Fruit fly (Drosophila melanogaster) whole organism, embryonic: ENCODE results near the gene Dpm1.

ENCODE experiments used
- Abd-B ChIP-seq: fragments of 200-800 bp; sonication (Bioruptor generic); optimal IDR thresholded peaks from 2 replicates; lab custom pipeline; 2018; ENCODE audit warnings: missing biosample characterization, mild to moderate bottlenecking, missing genetic modification characterization, moderate library complexity
- Ada2b ChIP-seq: fragments of 200-800 bp; sonication (Bioruptor generic); IDR thresholded peaks from 2 replicates; pipeline ENCODE4 v1.3.6; 2022; ENCODE audit warnings: missing biosample characterization, missing genetic modification characterization
- Aef1 ChIP-seq: fragments of 200-800 bp; sonication (Bioruptor generic); IDR thresholded peaks from 3 replicates; pipeline ENCODE4 v1.3.6; 2022; ENCODE audit warnings: missing biosample characterization, missing genetic modification characterization
- CG1024 ChIP-seq: fragments of 200-800 bp; sonication (Bioruptor generic); IDR thresholded peaks from 2 replicates; pipeline ENCODE4 v1.3.6; 2022; ENCODE audit warnings: missing biosample characterization, missing genetic modification characterization
- CG10654 ChIP-seq: fragments of 200-800 bp; sonication (Bioruptor generic); optimal IDR thresholded peaks from 2 replicates; lab custom pipeline; 2016; ENCODE audit warnings: missing biosample characterization, missing genetic modification characterization
- CG11695 ChIP-seq: fragments of 200-800 bp; sonication (Bioruptor generic); IDR thresholded peaks from 3 replicates; pipeline ENCODE4 v1.3.6; 2022; ENCODE audit warnings: missing biosample characterization, missing genetic modification characterization
- CG1233 ChIP-seq: fragments of 200-800 bp; sonication (Bioruptor generic); optimal IDR thresholded peaks from 4 replicates; lab custom pipeline; 2018; ENCODE audit warnings: missing biosample characterization, mild to moderate bottlenecking, missing genetic modification characterization
- CG12769 ChIP-seq: fragments of 200-800 bp; sonication (Bioruptor generic); optimal IDR thresholded peaks from 2 replicates; lab custom pipeline; 2019; ENCODE audit warnings: missing biosample characterization, mild to moderate bottlenecking, missing genetic modification characterization, moderate library complexity
- CG12942 ChIP-seq: fragments of 200-800 bp; sonication (Bioruptor generic); optimal IDR thresholded peaks from 3 replicates; lab custom pipeline; 2016; ENCODE audit warnings: missing biosample characterization, missing genetic modification characterization
- CG15073 ChIP-seq: fragments of 200-800 bp; sonication (Bioruptor generic); optimal IDR thresholded peaks from 2 replicates; lab custom pipeline; 2016; ENCODE audit warnings: missing biosample characterization, missing genetic modification characterization
- CG15479 ChIP-seq: fragments of 200-800 bp; sonication (Bioruptor generic); optimal IDR thresholded peaks from 3 replicates; lab custom pipeline; 2019; ENCODE audit warnings: missing biosample characterization, mild to moderate bottlenecking, missing genetic modification characterization, moderate library complexity
- CG16863 ChIP-seq: fragments of 200-800 bp; sonication (Bioruptor generic); optimal IDR thresholded peaks from 3 replicates; lab custom pipeline; 2016; ENCODE audit warnings: missing biosample characterization, missing genetic modification characterization
- CG17829 ChIP-seq: fragments of 200-800 bp; optimal IDR thresholded peaks from 2 replicates; lab custom pipeline; 2019; ENCODE audit warnings: missing biosample characterization, mild to moderate bottlenecking, missing genetic modification characterization, moderate library complexity
- CG30431 ChIP-seq: fragments of 200-800 bp; sonication (Bioruptor generic); optimal IDR thresholded peaks from 2 replicates; lab custom pipeline; 2017; ENCODE audit warnings: missing biosample characterization, missing genetic modification characterization
- CG4328 ChIP-seq: fragments of 200-800 bp; sonication (Bioruptor generic); optimal IDR thresholded peaks from 3 replicates; lab custom pipeline; 2017; ENCODE audit warnings: missing biosample characterization, missing genetic modification reagents, missing genetic modification characterization
- CG4617 ChIP-seq: fragments of 200-800 bp; sonication (Bioruptor generic); optimal IDR thresholded peaks from 3 replicates; lab custom pipeline; 2016; ENCODE audit warnings: missing biosample characterization, missing genetic modification characterization, borderline replicate concordance
- CG6683 ChIP-seq: fragments of 200-800 bp; sonication (Bioruptor generic); optimal IDR thresholded peaks from 2 replicates; lab custom pipeline; 2017; ENCODE audit warnings: missing biosample characterization, mild to moderate bottlenecking, missing genetic modification characterization, missing genetic modification reagents
- CG7556 ChIP-seq: fragments of 200-800 bp; sonication (Bioruptor generic); optimal IDR thresholded peaks from 2 replicates; lab custom pipeline; 2017; ENCODE audit warnings: missing biosample characterization, mild to moderate bottlenecking, missing genetic modification characterization
- CG7963 ChIP-seq: fragments of 200-800 bp; sonication (Bioruptor generic); IDR thresholded peaks from 3 replicates; pipeline ENCODE4 v1.3.6; 2022; ENCODE audit warnings: missing biosample characterization, missing genetic modification characterization; ENCODE audit not compliant: partially characterized antibody
- CG8944 ChIP-seq: fragments of 200-800 bp; sonication (Bioruptor generic); optimal IDR thresholded peaks from 3 replicates; lab custom pipeline; 2016; ENCODE audit warnings: missing biosample characterization, missing genetic modification characterization
- CG9437 ChIP-seq: fragments of 200-800 bp; sonication (Bioruptor generic); optimal IDR thresholded peaks from 2 replicates; lab custom pipeline; 2018; ENCODE audit warnings: missing biosample characterization, mild to moderate bottlenecking, missing genetic modification characterization
- CG9727 ChIP-seq: fragments of 200-800 bp; sonication (Bioruptor generic); optimal IDR thresholded peaks from 3 replicates; lab custom pipeline; 2017; ENCODE audit warnings: missing biosample characterization, mild to moderate bottlenecking, missing genetic modification characterization
- CG9797 ChIP-seq: fragments of 200-800 bp; sonication (Bioruptor generic); optimal IDR thresholded peaks from 3 replicates; lab custom pipeline; 2018; ENCODE audit warnings: missing biosample characterization, mild to moderate bottlenecking, missing genetic modification characterization
- D ChIP-seq, 2 experiments: fragments of 200-800 bp in 1 of 2; fragments of >200 bp in 1 of 2; sonication (Bioruptor generic) in 1 of 2; optimal IDR thresholded peaks; 2 replicates in 1 of 2; 3 replicates in 1 of 2; lab custom pipeline; 2017; ENCODE audit warnings: mild to moderate bottlenecking in 1 of 2, missing biosample characterization in 1 of 2, missing genetic modification characterization in 1 of 2, missing genetic modification reagents in 1 of 2
- Dip2 ChIP-seq: fragments of 200-800 bp; sonication (Bioruptor generic); IDR thresholded peaks from 2 replicates; pipeline ENCODE4 v1.3.6; 2022; ENCODE audit warnings: missing biosample characterization, missing genetic modification characterization
- Drgx ChIP-seq: fragments of 200-800 bp; sonication (Bioruptor generic); IDR thresholded peaks from 2 replicates; pipeline ENCODE4 v1.3.6; 2022; ENCODE audit warnings: missing biosample characterization, missing genetic modification characterization
- E2f2 ChIP-seq: fragments of 200-800 bp; sonication (Bioruptor generic); IDR thresholded peaks from 2 replicates; pipeline ENCODE4 v1.3.6; 2022; ENCODE audit warnings: missing biosample characterization, missing genetic modification characterization
- Ets65A ChIP-seq: fragments of 200-800 bp; sonication (Bioruptor generic); peaks from one replicate; lab custom pipeline; 2016; ENCODE audit warnings: missing biosample characterization, missing genetic modification characterization
- Gug ChIP-seq: fragments of 200-800 bp; sonication (Bioruptor generic); IDR thresholded peaks from 4 replicates; pipeline ENCODE4 v1.3.6; 2022; ENCODE audit warnings: missing biosample characterization, missing genetic modification characterization
- HLH54F ChIP-seq: fragments of 200-800 bp; sonication (Bioruptor generic); optimal IDR thresholded peaks from 3 replicates; lab custom pipeline; 2016; ENCODE audit warnings: missing biosample characterization, missing genetic modification characterization
- Meics ChIP-seq: fragments of 200-800 bp; sonication (Bioruptor generic); optimal IDR thresholded peaks from 2 replicates; lab custom pipeline; 2017; ENCODE audit warnings: missing biosample characterization, mild to moderate bottlenecking, missing genetic modification characterization
- Optix ChIP-seq: fragments of 200-800 bp; sonication (Bioruptor generic); IDR thresholded peaks from 3 replicates; pipeline ENCODE4 v1.3.6; 2022; ENCODE audit warnings: missing biosample characterization, missing genetic modification characterization
- Six4 ChIP-seq: fragments of 200-800 bp; sonication (Bioruptor generic); optimal IDR thresholded peaks from 2 replicates; lab custom pipeline; 2016; ENCODE audit warnings: missing biosample characterization, missing genetic modification characterization
- ash1 ChIP-seq: fragments of 200-800 bp; sonication (Bioruptor generic); optimal IDR thresholded peaks from 2 replicates; lab custom pipeline; 2018; ENCODE audit warnings: missing biosample characterization, mild to moderate bottlenecking, missing genetic modification characterization
- bbx ChIP-seq: fragments of 200-800 bp; sonication (Bioruptor generic); IDR thresholded peaks from 2 replicates; pipeline ENCODE4 v1.3.6; 2022; ENCODE audit warnings: missing biosample characterization, missing genetic modification characterization; ENCODE audit not compliant: partially characterized antibody
- br ChIP-seq: fragments of >200 bp; optimal IDR thresholded peaks from 2 replicates; lab custom pipeline; 2017
- cas ChIP-seq: fragments of 200-800 bp; sonication (Bioruptor generic); IDR thresholded peaks from 2 replicates; pipeline ENCODE4 v1.3.6; 2022; ENCODE audit warnings: missing biosample characterization, missing genetic modification characterization
- chn ChIP-seq: fragments of 200-800 bp; sonication (Bioruptor generic); optimal IDR thresholded peaks from 2 replicates; lab custom pipeline; 2016; ENCODE audit warnings: missing biosample characterization, missing genetic modification characterization
- ci ChIP-seq: fragments of 200-800 bp; sonication (Bioruptor generic); IDR thresholded peaks from 3 replicates; pipeline ENCODE4 v1.3.6; 2022; ENCODE audit warnings: missing biosample characterization, missing genetic modification characterization
- dpn ChIP-seq, 2 experiments: fragments of 200-800 bp; sonication (Bioruptor generic); optimal IDR thresholded peaks; 3 replicates each; lab custom pipeline; 2016; ENCODE audit warnings: missing biosample characterization in 2 of 2, missing genetic modification characterization in 2 of 2
- gsb-n ChIP-seq: fragments of 200-800 bp; sonication (Bioruptor generic); optimal IDR thresholded peaks from 3 replicates; lab custom pipeline; 2018; ENCODE audit warnings: missing biosample characterization, mild to moderate bottlenecking, missing genetic modification characterization
- jing ChIP-seq: fragments of 200-800 bp; sonication (Bioruptor generic); optimal IDR thresholded peaks from 2 replicates; lab custom pipeline; 2018; ENCODE audit warnings: missing biosample characterization, mild to moderate bottlenecking, missing genetic modification characterization
- nau ChIP-seq: fragments of 200-800 bp; sonication (Bioruptor generic); optimal IDR thresholded peaks from 3 replicates; lab custom pipeline; 2017; ENCODE audit warnings: missing biosample characterization, mild to moderate bottlenecking, missing genetic modification characterization, missing genetic modification reagents
- nerfin-1 ChIP-seq: fragments of 200-800 bp; sonication (Bioruptor generic); optimal IDR thresholded peaks from 3 replicates; lab custom pipeline; 2019; ENCODE audit warnings: missing biosample characterization, mild to moderate bottlenecking, missing genetic modification characterization, moderate library complexity
- oc ChIP-seq: fragments of 200-800 bp; sonication (Bioruptor generic); optimal IDR thresholded peaks from 2 replicates; lab custom pipeline; 2018; ENCODE audit warnings: missing biosample characterization, mild to moderate bottlenecking, missing genetic modification characterization, moderate library complexity
- prd ChIP-seq, 3 experiments: fragments of >200 bp in 2 of 3; fragments of 200-800 bp in 1 of 3; sonication (Bioruptor generic) in 1 of 3; optimal IDR thresholded peaks in 2 of 3; IDR thresholded peaks in 1 of 3; 2 replicates in 2 of 3; 3 replicates in 1 of 3; pipeline versions ENCODE4 v1.3.6 to Lab custom; 2017 to 2022; ENCODE audit warnings: missing biosample characterization in 1 of 3, missing genetic modification characterization in 1 of 3
- psq ChIP-seq: fragments of 200-800 bp; sonication (Bioruptor generic); optimal IDR thresholded peaks from 2 replicates; lab custom pipeline; 2017; ENCODE audit warnings: missing biosample characterization, missing genetic modification characterization
- tgo ChIP-seq: fragments of 200-800 bp; sonication (Bioruptor generic); IDR thresholded peaks from 3 replicates; pipeline ENCODE4 v1.3.6; 2022; ENCODE audit warnings: missing biosample characterization, missing genetic modification characterization
- wek ChIP-seq: fragments of 200-800 bp; sonication (Bioruptor generic); optimal IDR thresholded peaks from 3 replicates; lab custom pipeline; 2018; ENCODE audit warnings: missing biosample characterization, mild to moderate bottlenecking, missing genetic modification characterization, moderate library complexity

Gene Dpm1

dm6 chr2L:19537779-19538456, 11.8 kb upstream of the Dpm1 start, which contains the start of gene CG13082 (continued):
- TF ChIP-seq nerfin-1 (tag; lab: Kevin White, UChicago): peak; percentile 48
- TF ChIP-seq bbx (GFP tag; lab: Robert Waterston, UW): no peak
- TF ChIP-seq cas (GFP tag; lab: Robert Waterston, UW): no peak
- TF ChIP-seq E2f2 (GFP tag; lab: Robert Waterston, UW): no peak; the same call in 1 of the 2 replicates
- no peak for TF ChIP-seq CG11695 (GFP tag; lab: Robert Waterston, UW)
- TF ChIP-seq Ada2b: no peak
- no peak for TF ChIP-seq CG15073 (GFP tag; lab: Kevin White, UChicago)
- no peak for TF ChIP-seq CG1024
- TF ChIP-seq ci (GFP tag; lab: Robert Waterston, UW): peak; percentile 54; the same call in 2 of the 3 replicates
- peak; percentile 45 for TF ChIP-seq CG7556 (GFP tag; lab: Kevin White, UChicago)
- peak; percentile 25 for TF ChIP-seq CG1233 (GFP tag; lab: Kevin White, UChicago)
- no peak for TF ChIP-seq ash1 (GFP tag; lab: Kevin White, UChicago)
- peak; percentile 2 for TF ChIP-seq Ets65A
- TF ChIP-seq CG9797 (GFP tag; lab: Kevin White, UChicago): no peak
- TF ChIP-seq Gug (GFP tag; lab: Robert Waterston, UW): no peak
- no peak for TF ChIP-seq br
- no peak for TF ChIP-seq CG6683 (GFP tag; lab: Kevin White, UChicago)
- no peak for TF ChIP-seq Dip2
- peak; percentile 50 for TF ChIP-seq oc
- TF ChIP-seq D (optimal IDR thresholded peaks at IDR 0.05; lab: Kevin White, UChicago): no peak
- TF ChIP-seq D (GFP tag; optimal IDR thresholded peaks at IDR 0.05; lab: Kevin White, UChicago): peak; percentile 75
- TF ChIP-seq CG4328: no peak
- TF ChIP-seq wek (GFP tag; lab: Kevin White, UChicago): no peak
- TF ChIP-seq psq: no peak
- TF ChIP-seq Optix (GFP tag; lab: Robert Waterston, UW): peak; percentile 24; the same call in 1 of the 3 replicates
- peak; percentile 55 for TF ChIP-seq Drgx
- TF ChIP-seq CG12769 (tag; lab: Kevin White, UChicago): no peak
- TF ChIP-seq CG30431 (GFP tag; lab: Kevin White, UChicago): peak; percentile 27
- no peak for TF ChIP-seq prd (optimal IDR thresholded peaks at IDR 0.05; lab: Kevin White, UChicago)
- peak; percentile 64; the same call in 2 of the 3 replicates for TF ChIP-seq prd (GFP tag; IDR thresholded peaks at IDR 0.05; lab: Robert Waterston, UW)
- no peak for TF ChIP-seq jing
- TF ChIP-seq CG9437 (GFP tag; lab: Kevin White, UChicago): peak; percentile 16
- TF ChIP-seq Aef1 (GFP tag; lab: Robert Waterston, UW): no peak
- TF ChIP-seq tgo (GFP tag; lab: Robert Waterston, UW): peak; percentile 35; the same call in 1 of the 3 replicates
- TF ChIP-seq chn (GFP tag; lab: Kevin White, UChicago): peak; percentile 22
- TF ChIP-seq dpn (GFP tag; optimal IDR thresholded peaks at IDR 0.05; lab: Kevin White, UChicago): peak in 1 of 2 experiments; percentile 9
- TF ChIP-seq CG12942 (GFP tag; lab: Kevin White, UChicago): no peak
- TF ChIP-seq Abd-B: peak; percentile 8
- peak; percentile 54 for TF ChIP-seq CG16863 (GFP tag; lab: Kevin White, UChicago)
- no peak for TF ChIP-seq CG10654 (GFP tag; lab: Kevin White, UChicago)
- no peak for TF ChIP-seq CG4617 (GFP tag; lab: Kevin White, UChicago)
- TF ChIP-seq CG8944 (GFP tag; lab: Kevin White, UChicago): peak; percentile 27
- no peak for TF ChIP-seq CG15479
- TF ChIP-seq HLH54F: no peak
- peak; percentile 78 for TF ChIP-seq CG17829 (tag; lab: Kevin White, UChicago)
- peak; percentile 58 for TF ChIP-seq CG9727 (GFP tag; lab: Kevin White, UChicago)
- TF ChIP-seq nau (GFP tag; lab: Kevin White, UChicago): no peak
- TF ChIP-seq CG7963 (GFP tag; lab: Robert Waterston, UW): no peak
- TF ChIP-seq Six4 (GFP tag; lab: Kevin White, UChicago): peak; percentile 23
- peak; percentile 77 for TF ChIP-seq gsb-n
- TF ChIP-seq Meics: no peak
